Worm (Caenorhabditis elegans): ENCODE measurements around the gene B0513.4.

The B0513.4 gene

DNA sequence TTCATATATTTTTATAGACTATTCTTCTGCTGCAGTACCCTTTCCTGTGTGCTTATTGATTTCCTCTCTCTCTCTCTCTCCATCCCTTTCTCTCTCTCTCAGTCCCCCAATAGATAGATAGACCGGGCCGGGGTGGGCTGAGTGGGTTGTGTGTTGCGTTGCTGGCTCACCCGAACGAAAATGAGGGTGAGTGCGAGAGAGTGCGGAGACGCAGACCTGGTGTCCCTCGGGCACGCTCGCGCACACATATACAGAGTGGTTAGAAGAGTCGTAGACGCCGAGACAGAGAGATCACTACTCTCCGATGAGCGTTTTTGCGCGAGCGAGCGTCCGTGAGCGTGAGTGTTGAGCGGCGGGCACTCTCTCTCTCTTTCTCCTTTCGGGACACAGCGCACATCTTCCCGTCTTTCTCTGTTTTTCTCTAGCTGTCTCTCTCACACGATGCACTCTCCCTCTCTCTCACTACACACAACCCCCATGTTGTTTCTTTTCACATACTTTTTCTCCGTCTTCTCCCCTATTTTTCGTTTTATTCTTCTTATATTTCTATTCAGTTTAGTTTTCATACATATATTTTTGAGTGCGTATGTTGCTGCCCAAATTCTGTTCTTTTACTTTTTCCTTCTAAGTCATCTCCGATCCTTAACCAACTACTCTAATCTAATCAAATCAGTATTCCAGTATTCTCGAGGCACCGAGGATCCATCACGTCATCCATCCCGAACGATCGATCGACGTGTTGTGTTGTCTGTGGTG lies 7.6 kb downstream of the B0513.4 start, which contains the start of gene lin-66:
lin-66 (plus strand) TSS at position 672 of the 756 bp plus-strand sequence.
- no peak for TF ChIP-seq unc-62 (GFP tag; optimal IDR thresholded peaks at IDR 0.05)

DNA sequence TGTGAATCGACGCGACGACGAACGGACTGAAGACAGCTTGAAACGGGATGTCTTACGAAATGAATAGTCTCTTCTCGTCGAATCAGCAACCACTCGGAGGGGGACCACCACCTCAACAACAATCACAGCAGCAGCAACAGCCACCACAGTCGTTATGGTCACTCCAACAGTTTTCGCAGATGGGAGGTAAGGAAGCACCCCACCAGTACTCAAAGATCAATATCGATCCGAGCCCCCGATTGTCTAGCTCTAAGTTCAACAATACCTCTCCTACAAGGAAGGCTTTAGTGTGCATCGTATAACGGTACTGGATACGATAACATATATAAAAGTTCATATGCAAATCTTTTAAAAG lies 8.2 kb downstream of the B0513.4 start:
- TF ChIP-seq unc-62 (GFP tag; optimal IDR thresholded peaks at IDR 0.05) = no peak

DNA sequence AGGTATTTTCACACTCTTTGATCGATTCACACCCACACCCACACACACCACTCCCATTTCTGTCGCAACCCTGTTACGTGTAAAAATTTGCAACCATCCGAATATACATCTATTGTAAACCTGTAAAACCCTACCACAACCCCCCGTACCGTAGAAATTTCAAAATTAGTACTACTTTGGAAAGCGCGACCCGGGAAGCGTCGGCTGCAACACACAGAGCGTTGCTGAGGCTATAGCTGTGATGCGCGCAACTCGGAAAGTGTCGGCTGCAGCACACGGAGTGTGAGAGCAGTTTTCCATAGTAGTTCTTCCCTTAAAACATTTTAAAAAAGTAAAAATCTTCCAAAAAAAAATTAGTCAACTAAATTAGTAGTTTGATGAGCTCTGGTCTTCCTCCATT lies 13.2 kb downstream of the B0513.4 start:
- no peak for TF ChIP-seq unc-62 (GFP tag; optimal IDR thresholded peaks at IDR 0.05)

DNA sequence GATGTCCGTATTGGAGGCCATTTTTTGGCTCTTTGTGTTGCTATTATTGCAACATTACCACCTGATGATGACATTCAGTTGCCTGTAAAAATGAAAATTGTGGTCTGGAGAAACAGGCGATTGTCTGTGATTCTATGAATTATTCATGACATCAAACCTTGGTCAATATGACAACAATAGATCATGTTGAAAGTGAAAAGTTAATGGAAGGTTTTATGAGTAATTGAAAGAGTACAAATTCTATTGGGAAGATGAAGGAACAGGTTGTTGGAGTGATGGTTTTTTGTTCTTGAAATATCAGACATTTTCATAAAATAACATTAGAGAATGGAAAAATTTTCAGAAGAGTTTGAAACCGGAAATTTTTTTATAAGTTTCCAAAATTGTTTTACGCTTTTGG lies 22.8 kb downstream of the B0513.4 start, which contains the start of gene Y37A1A.3:
Y37A1A.3 (minus strand) TSS at position 101 of the 400 bp plus-strand sequence.
- no peak for TF ChIP-seq unc-62 (GFP tag; optimal IDR thresholded peaks at IDR 0.05)

DNA sequence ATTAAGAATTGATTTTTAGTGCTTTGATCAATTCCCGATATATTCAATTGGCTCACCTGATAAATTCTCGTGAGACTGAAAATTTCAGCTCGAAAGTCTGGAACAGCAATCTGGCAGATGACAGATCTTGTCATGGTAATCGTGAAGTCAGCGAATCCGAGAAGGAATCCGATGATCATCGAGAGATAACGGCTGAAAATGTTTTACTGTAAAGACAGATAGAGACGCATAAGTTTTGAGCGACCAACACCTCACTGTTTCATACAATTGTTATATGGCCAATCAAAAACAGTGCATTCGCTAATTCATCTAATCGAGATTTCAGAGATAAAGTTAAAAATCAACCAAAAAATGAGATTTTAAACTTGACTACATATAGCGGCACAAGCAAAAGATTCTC lies 26.4 kb downstream of the B0513.4 start:
- no peak for TF ChIP-seq unc-62 (GFP tag; optimal IDR thresholded peaks at IDR 0.05)

DNA sequence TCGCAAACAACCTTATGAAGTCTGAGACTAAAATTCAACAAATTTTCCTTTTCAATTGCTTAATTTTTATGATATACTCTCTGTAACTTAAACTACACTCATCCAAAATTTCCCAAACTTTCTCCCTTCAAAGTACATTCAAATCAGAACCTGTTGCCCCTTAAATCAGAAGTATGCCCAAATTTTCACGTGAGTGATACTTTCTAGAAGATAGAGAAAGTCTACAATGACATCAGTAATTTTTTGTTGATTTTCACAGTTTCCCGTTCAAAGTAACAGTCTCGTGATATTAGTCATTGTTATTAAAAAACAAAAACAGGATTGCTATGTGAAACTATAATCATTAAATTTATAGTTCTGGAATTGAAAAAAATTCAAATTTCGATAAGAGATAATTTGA lies 31.0 kb downstream of the B0513.4 start:
- no peak for TF ChIP-seq unc-62 (GFP tag; optimal IDR thresholded peaks at IDR 0.05)

DNA sequence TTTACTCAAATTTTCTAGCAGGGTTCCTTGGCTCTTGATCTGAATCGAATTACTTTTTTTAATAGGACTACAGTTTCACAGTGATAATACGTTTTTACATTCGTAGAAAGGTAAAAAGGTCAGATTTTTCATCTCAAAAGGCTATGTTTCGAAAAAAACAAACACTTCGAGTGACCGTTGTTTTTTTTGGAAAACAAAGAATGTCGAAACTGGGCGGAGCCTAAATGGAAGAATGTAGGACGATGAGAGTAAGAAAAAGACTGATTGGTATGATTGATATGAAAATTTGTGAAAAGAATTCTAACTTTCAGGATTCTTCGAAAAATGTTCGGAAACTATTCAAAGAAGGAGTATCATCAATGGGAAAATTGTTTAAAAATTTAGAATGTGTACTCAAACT lies 33.0 kb downstream of the B0513.4 start, which contains the start of gene Y37A1A.2:
Y37A1A.2 (minus strand) TSS at position 101 of the 400 bp plus-strand sequence.
- TF ChIP-seq unc-62 (GFP tag; optimal IDR thresholded peaks at IDR 0.05) = no peak

DNA sequence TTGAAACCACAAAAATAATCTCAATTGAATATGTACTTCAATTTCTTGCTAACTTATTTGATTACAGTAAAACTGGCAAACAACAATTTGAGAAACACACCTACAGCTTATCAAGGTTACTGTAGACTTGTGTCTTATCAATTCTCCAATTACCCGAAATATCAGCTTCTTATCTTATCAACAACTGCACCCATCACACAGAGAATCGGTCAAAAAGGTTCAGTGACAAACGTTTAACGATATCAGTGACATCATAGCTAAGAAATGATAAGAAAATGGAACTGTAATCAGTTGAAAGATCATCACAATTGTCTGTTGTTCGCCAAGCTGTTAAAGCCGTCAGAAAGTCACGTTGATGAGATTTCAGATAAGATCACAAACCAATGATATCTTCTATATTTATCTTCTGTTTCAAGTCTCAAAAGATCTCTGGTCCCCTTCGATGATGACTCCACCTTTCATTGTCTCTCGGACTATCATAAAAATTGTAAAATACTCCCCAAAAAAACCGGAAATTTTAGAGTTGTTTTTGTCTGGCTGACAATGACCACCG lies 39.3 kb downstream of the B0513.4 start:
- no peak for TF ChIP-seq unc-62 (GFP tag; optimal IDR thresholded peaks at IDR 0.05)

DNA sequence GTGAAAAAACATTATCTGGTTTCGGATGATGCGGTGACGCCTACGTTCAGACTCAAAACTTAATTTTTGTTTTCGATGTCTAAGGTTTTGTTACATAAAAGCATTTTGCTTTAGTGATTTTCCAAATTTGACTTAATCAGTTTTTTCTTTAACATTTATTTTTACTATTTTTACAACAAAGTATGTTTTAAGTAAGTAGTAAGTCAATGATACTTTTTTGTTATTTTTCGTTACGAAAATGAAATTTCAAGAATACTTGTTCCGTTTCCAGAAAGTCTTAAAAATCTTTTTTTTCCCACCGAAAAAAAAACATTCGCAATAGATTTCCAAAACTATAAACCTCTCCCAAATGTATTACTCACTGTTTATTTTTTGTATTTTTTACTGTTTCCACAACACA lies 47.7 kb downstream of the B0513.4 start:
- no peak for TF ChIP-seq unc-62 (GFP tag; optimal IDR thresholded peaks at IDR 0.05)
